Fruit fly (Drosophila melanogaster) whole organism, prepupa: Measurements from ENCODE around the gene Mi-2.

Experiments used
- CG10631 ChIP-seq: fragments of 200-800 bp; sonication (Bioruptor generic); optimal IDR thresholded peaks from 2 replicates; lab custom pipeline; 2016; ENCODE audit warnings: missing biosample characterization, missing genetic modification characterization
- CG11762 ChIP-seq: fragments of 200-800 bp; sonication (Bioruptor generic); optimal IDR thresholded peaks from 3 replicates; lab custom pipeline; 2016; ENCODE audit warnings: missing biosample characterization, missing genetic modification characterization; ENCODE audit not compliant: insufficient read depth
- CG11902 ChIP-seq: fragments of 200-800 bp; sonication (Bioruptor generic); optimal IDR thresholded peaks from 3 replicates; lab custom pipeline; 2016; ENCODE audit warnings: missing biosample characterization, missing genetic modification characterization
- CG1621 ChIP-seq: fragments of 200-800 bp; sonication (Bioruptor generic); optimal IDR thresholded peaks from 3 replicates; lab custom pipeline; 2018; ENCODE audit warnings: missing biosample characterization, mild to moderate bottlenecking, missing genetic modification characterization
- CG31627 ChIP-seq: fragments of 200-800 bp; sonication (Bioruptor generic); optimal IDR thresholded peaks from 3 replicates; lab custom pipeline; 2016; ENCODE audit warnings: missing biosample characterization, missing genetic modification characterization
- CG32006 ChIP-seq: fragments of 200-800 bp; sonication (Bioruptor generic); optimal IDR thresholded peaks from 3 replicates; lab custom pipeline; 2017; ENCODE audit warnings: missing biosample characterization, mild to moderate bottlenecking, missing genetic modification characterization
- CG34406 ChIP-seq: fragments of 200-800 bp; sonication (Bioruptor generic); optimal IDR thresholded peaks from 3 replicates; lab custom pipeline; 2016; ENCODE audit warnings: missing biosample characterization, missing genetic modification characterization
- CG4318 ChIP-seq: fragments of 200-800 bp; sonication (Bioruptor generic); optimal IDR thresholded peaks from 3 replicates; lab custom pipeline; 2017; ENCODE audit warnings: missing biosample characterization, mild to moderate bottlenecking, missing genetic modification characterization
- CG6276 ChIP-seq: fragments of 200-800 bp; sonication (Bioruptor generic); optimal IDR thresholded peaks from 2 replicates; lab custom pipeline; 2017; ENCODE audit warnings: missing biosample characterization, mild to moderate bottlenecking, missing genetic modification characterization
- CG6792 ChIP-seq: fragments of 200-800 bp; sonication (Bioruptor generic); optimal IDR thresholded peaks from 3 replicates; lab custom pipeline; 2016; ENCODE audit warnings: missing biosample characterization, missing genetic modification characterization
- CG7368 ChIP-seq: fragments of 200-800 bp; sonication (Bioruptor generic); optimal IDR thresholded peaks from 3 replicates; lab custom pipeline; 2016; ENCODE audit warnings: missing biosample characterization, missing genetic modification characterization
- CG8119 ChIP-seq: fragments of 200-800 bp; sonication (Bioruptor generic); IDR thresholded peaks from 3 replicates; pipeline ENCODE4 v1.3.6; 2022; ENCODE audit warnings: missing biosample characterization, missing genetic modification characterization
- CG8319 ChIP-seq: fragments of 200-800 bp; sonication (Bioruptor generic); optimal IDR thresholded peaks from 3 replicates; lab custom pipeline; 2016; ENCODE audit warnings: missing biosample characterization, missing genetic modification characterization
- CG8632 ChIP-seq: fragments of 200-800 bp; sonication (Bioruptor generic); optimal IDR thresholded peaks from 3 replicates; lab custom pipeline; 2016; ENCODE audit warnings: missing biosample characterization, missing genetic modification characterization
- CG9139 ChIP-seq: fragments of 200-800 bp; sonication (Bioruptor generic); optimal IDR thresholded peaks from 3 replicates; lab custom pipeline; 2017; ENCODE audit warnings: missing biosample characterization, mild to moderate bottlenecking, missing genetic modification characterization
- Eip75B ChIP-seq: fragments of 200-800 bp; sonication (Bioruptor generic); optimal IDR thresholded peaks from 3 replicates; lab custom pipeline; 2016; ENCODE audit warnings: missing biosample characterization, missing genetic modification characterization
- Eip93F ChIP-seq: fragments of 200-800 bp; sonication (Bioruptor generic); optimal IDR thresholded peaks from 2 replicates; lab custom pipeline; 2016; ENCODE audit warnings: missing biosample characterization, mild to moderate bottlenecking, missing genetic modification characterization
- Gug ChIP-seq: fragments of 200-800 bp; sonication (Bioruptor generic); IDR thresholded peaks from 2 replicates; pipeline ENCODE4 v1.3.6; 2022; ENCODE audit warnings: missing biosample characterization, missing genetic modification characterization
- Hr39 ChIP-seq: fragments of 200-800 bp; sonication (Bioruptor generic); optimal IDR thresholded peaks from 2 replicates; lab custom pipeline; 2016; ENCODE audit warnings: missing biosample characterization, missing genetic modification characterization
- Met ChIP-seq: fragments of 200-800 bp; sonication (Bioruptor generic); optimal IDR thresholded peaks from 3 replicates; lab custom pipeline; 2016; ENCODE audit warnings: missing biosample characterization, missing genetic modification characterization
- Smox ChIP-seq: fragments of 200-800 bp; sonication (Bioruptor generic); optimal IDR thresholded peaks from 3 replicates; lab custom pipeline; 2016; ENCODE audit warnings: missing biosample characterization, missing genetic modification characterization
- Sox102F ChIP-seq: fragments of 200-800 bp; sonication (Bioruptor generic); optimal IDR thresholded peaks from 2 replicates; lab custom pipeline; 2016; ENCODE audit warnings: missing biosample characterization, mild to moderate bottlenecking, missing genetic modification characterization
- Sox14 ChIP-seq: fragments of 200-800 bp; sonication (Bioruptor generic); optimal IDR thresholded peaks from 3 replicates; lab custom pipeline; 2016; ENCODE audit warnings: missing biosample characterization, missing genetic modification characterization
- achi ChIP-seq: fragments of 200-800 bp; sonication (Bioruptor generic); optimal IDR thresholded peaks from 3 replicates; lab custom pipeline; 2016; ENCODE audit warnings: missing biosample characterization, missing genetic modification characterization
- cyc ChIP-seq: fragments of 200-800 bp; sonication (Bioruptor generic); optimal IDR thresholded peaks from 3 replicates; lab custom pipeline; 2016; ENCODE audit warnings: missing biosample characterization, missing genetic modification characterization
- dsx ChIP-seq: fragments of 200-800 bp; optimal IDR thresholded peaks from 3 replicates; lab custom pipeline; 2019; ENCODE audit warnings: missing biosample characterization, mild to moderate bottlenecking, missing genetic modification characterization, moderate library complexity; ENCODE audit not compliant: poor library complexity, severe bottlenecking
- eg ChIP-seq: fragments of 200-800 bp; sonication (Bioruptor generic); IDR thresholded peaks from 3 replicates; pipeline ENCODE4 v1.3.6; 2022; ENCODE audit warnings: missing biosample characterization, missing genetic modification characterization
- esn ChIP-seq: fragments of 200-800 bp; sonication (Bioruptor generic); optimal IDR thresholded peaks from 2 replicates; lab custom pipeline; 2016; ENCODE audit warnings: missing biosample characterization, mild to moderate bottlenecking, missing genetic modification characterization, moderate library complexity
- fd85E ChIP-seq: fragments of 200-800 bp; sonication (Bioruptor generic); optimal IDR thresholded peaks from 3 replicates; lab custom pipeline; 2016; ENCODE audit warnings: missing biosample characterization, missing genetic modification characterization
- lz ChIP-seq: fragments of 200-800 bp; sonication (Bioruptor generic); optimal IDR thresholded peaks from 3 replicates; lab custom pipeline; 2016; ENCODE audit warnings: missing biosample characterization, missing genetic modification characterization
- net ChIP-seq: fragments of 200-800 bp; sonication (Bioruptor generic); optimal IDR thresholded peaks from 3 replicates; lab custom pipeline; 2016; ENCODE audit warnings: missing biosample characterization, missing genetic modification characterization
- pdm3 ChIP-seq: fragments of 200-800 bp; sonication (Bioruptor generic); optimal IDR thresholded peaks from 3 replicates; lab custom pipeline; 2016; ENCODE audit warnings: missing biosample characterization, missing genetic modification characterization
- spab ChIP-seq: fragments of 200-800 bp; sonication (Bioruptor generic); optimal IDR thresholded peaks from 2 replicates; lab custom pipeline; 2017; ENCODE audit warnings: missing biosample characterization, mild to moderate bottlenecking, missing genetic modification characterization, missing genetic modification reagents
- ss ChIP-seq, 2 experiments: fragments of 200-800 bp; sonication (Bioruptor generic); optimal IDR thresholded peaks; 2 replicates in 1 of 2; 3 replicates in 1 of 2; lab custom pipeline; 2017 to 2018; ENCODE audit warnings: mild to moderate bottlenecking in 2 of 2, missing biosample characterization in 2 of 2, missing genetic modification characterization in 2 of 2, moderate library complexity in 1 of 2
- svp ChIP-seq: fragments of 200-800 bp; sonication (Bioruptor generic); peaks from one replicate; lab custom pipeline; 2016; ENCODE audit warnings: missing biosample characterization, missing genetic modification characterization
- topi ChIP-seq: fragments of 200-800 bp; sonication (Bioruptor generic); optimal IDR thresholded peaks from 3 replicates; lab custom pipeline; 2016; ENCODE audit warnings: missing biosample characterization, missing genetic modification characterization
- vri ChIP-seq: fragments of 200-800 bp; sonication (Bioruptor generic); optimal IDR thresholded peaks from 3 replicates; lab custom pipeline; 2016; ENCODE audit warnings: missing biosample characterization, mild to moderate bottlenecking, missing genetic modification characterization

Mi-2 gene

dm6 chr3L:19951868-19952267, 41.9 kb upstream of the Mi-2 start, which contains the start of gene CG34258:
CG34258 (minus strand) TSS chr3L:19951968.
- no peak for TF ChIP-seq Smox (GFP tag; lab: Kevin White, UChicago)
- no peak for TF ChIP-seq net (GFP tag; lab: Kevin White, UChicago)
- no peak for TF ChIP-seq dsx (GFP tag; lab: Kevin White, UChicago)
- no peak for TF ChIP-seq CG8632 (GFP tag; lab: Kevin White, UChicago)
- TF ChIP-seq topi (GFP tag; lab: Kevin White, UChicago), result no peak
- TF ChIP-seq Eip93F (GFP tag; lab: Kevin White, UChicago), result no peak
- no peak for TF ChIP-seq CG6792
- no peak for TF ChIP-seq CG11902
- TF ChIP-seq esn (GFP tag; lab: Kevin White, UChicago), result no peak
- no peak for TF ChIP-seq CG6276 (GFP tag; lab: Kevin White, UChicago)
- TF ChIP-seq Eip75B (GFP tag; lab: Kevin White, UChicago), result no peak
- TF ChIP-seq eg (GFP tag; lab: Robert Waterston, UW), result no peak
- no peak for TF ChIP-seq pdm3 (GFP tag; lab: Kevin White, UChicago)
- no peak for TF ChIP-seq CG7368 (GFP tag; lab: Kevin White, UChicago)
- TF ChIP-seq cyc (GFP tag; lab: Kevin White, UChicago), result no peak

DNA sequence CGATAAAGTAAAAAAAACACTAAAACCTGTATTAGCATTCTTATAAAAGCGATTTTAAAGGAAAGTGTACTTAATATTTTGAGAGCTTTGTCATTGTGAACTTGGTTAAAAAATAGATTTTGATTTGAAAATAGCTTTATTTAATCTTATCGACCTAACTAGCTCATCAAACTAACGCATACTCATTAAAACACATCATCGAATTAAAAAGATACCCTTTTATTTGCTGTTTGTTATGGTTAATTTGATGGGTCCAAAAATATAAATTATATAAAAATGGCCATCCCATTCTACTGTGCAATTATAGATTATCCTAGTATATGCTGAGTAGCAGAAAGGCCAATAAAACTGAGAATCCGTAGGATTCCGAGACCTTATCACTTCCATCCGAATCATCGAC, 41.0 kb upstream of the Mi-2 start, which contains the start of gene CG32219:
CG32219 (minus strand) TSS at position 101 of the 400 bp plus-strand sequence.
- TF ChIP-seq ss (GFP tag; optimal IDR thresholded peaks at IDR 0.05; lab: Kevin White, UChicago), result no peak
- no peak for TF ChIP-seq Eip75B (GFP tag; lab: Kevin White, UChicago)
- no peak for TF ChIP-seq Hr39
- no peak for TF ChIP-seq fd85E (GFP tag; lab: Kevin White, UChicago)
- no peak for TF ChIP-seq CG9139 (GFP tag; lab: Kevin White, UChicago)
- TF ChIP-seq Met (GFP tag; lab: Kevin White, UChicago), result no peak
- no peak for TF ChIP-seq eg (GFP tag; lab: Robert Waterston, UW)
- no peak for TF ChIP-seq topi (GFP tag; lab: Kevin White, UChicago)

DNA sequence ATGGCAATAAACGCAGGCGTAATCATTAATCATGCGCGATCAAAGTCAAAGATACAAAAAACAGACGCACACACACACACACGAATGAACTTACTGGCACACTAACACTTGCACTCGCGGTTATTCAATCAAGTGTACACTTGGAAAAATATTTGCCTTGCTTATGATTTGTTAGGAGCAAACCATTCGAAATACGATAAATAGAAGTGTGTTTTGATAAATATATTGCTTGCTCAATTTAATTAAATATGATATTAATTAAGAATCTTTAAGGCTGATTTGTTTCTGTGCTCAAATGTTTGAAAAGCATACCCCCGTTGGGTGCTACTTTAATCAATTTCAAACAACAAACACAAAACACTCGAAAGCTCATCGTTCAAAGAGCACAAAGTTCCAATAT, 35.5 kb upstream of the Mi-2 start:
- TF ChIP-seq spab (GFP tag; lab: Kevin White, UChicago) (no peak), CG1621 (tag; lab: Kevin White, UChicago) (no peak), CG11762 (GFP tag; lab: Kevin White, UChicago) (no peak), CG10631 (GFP tag; lab: Kevin White, UChicago) (no peak), Sox102F (GFP tag; lab: Kevin White, UChicago) (no peak), Hr39 (no peak), CG6276 (GFP tag; lab: Kevin White, UChicago) (no peak), Gug (GFP tag; lab: Robert Waterston, UW) (no peak), CG4318 (GFP tag; lab: Kevin White, UChicago) (no peak), svp (GFP tag; lab: Kevin White, UChicago) (peak; percentile 64), vri (GFP tag; lab: Kevin White, UChicago) (peak; percentile 39), Eip93F (GFP tag; lab: Kevin White, UChicago) (no peak)

- TF ChIP-seq cyc (GFP tag; lab: Kevin White, UChicago), result no peak
- TF ChIP-seq eg (GFP tag; lab: Robert Waterston, UW), result no peak
- no peak for TF ChIP-seq ss (GFP tag; optimal IDR thresholded peaks at IDR 0.05; lab: Kevin White, UChicago)
- TF ChIP-seq pdm3 (GFP tag; lab: Kevin White, UChicago), result no peak
- no peak for TF ChIP-seq Sox102F (GFP tag; lab: Kevin White, UChicago)
- TF ChIP-seq CG11902, result no peak
- no peak for TF ChIP-seq CG34406
- no peak for TF ChIP-seq CG8319 (GFP tag; lab: Kevin White, UChicago)
- no peak for TF ChIP-seq CG9139 (GFP tag; lab: Kevin White, UChicago)
- no peak for TF ChIP-seq Gug (GFP tag; lab: Robert Waterston, UW)
- TF ChIP-seq CG8119 (GFP tag; lab: Robert Waterston, UW), result no peak
- TF ChIP-seq CG4318 (GFP tag; lab: Kevin White, UChicago), result no peak
- no peak for TF ChIP-seq Sox14 (GFP tag; lab: Kevin White, UChicago)
- TF ChIP-seq achi (GFP tag; lab: Kevin White, UChicago), result no peak
- TF ChIP-seq CG31627, result no peak
- TF ChIP-seq net (GFP tag; lab: Kevin White, UChicago), result no peak
- no peak for TF ChIP-seq fd85E (GFP tag; lab: Kevin White, UChicago)
- no peak for TF ChIP-seq CG32006
- no peak for TF ChIP-seq lz (GFP tag; lab: Kevin White, UChicago)
- TF ChIP-seq, all 60 proteins: peak for 0
Measured at dm6 chr3L:19941162-19941561, 31.1 kb upstream of the Mi-2 start.
